Fruit fly (Drosophila melanogaster) whole organism, embryonic: ENCODE results near the gene nst.

Experiments used
- Abd-B ChIP-seq: fragments of 200-800 bp; sonication (Bioruptor generic); optimal IDR thresholded peaks from 2 replicates; lab custom pipeline; 2018; ENCODE audit warnings: missing biosample characterization, mild to moderate bottlenecking, missing genetic modification characterization, moderate library complexity
- Adf1 ChIP-seq: fragments of 200-800 bp; sonication (Bioruptor generic); IDR thresholded peaks from 2 replicates; pipeline ENCODE4 v1.3.6; 2022; ENCODE audit warnings: missing biosample characterization, missing genetic modification characterization
- Atf-2 ChIP-seq: fragments of 200-800 bp; sonication (Bioruptor generic); optimal IDR thresholded peaks from 2 replicates; lab custom pipeline; 2016; ENCODE audit warnings: missing biosample characterization, missing genetic modification characterization
- B-H1 ChIP-seq: fragments of 200-800 bp; sonication (Bioruptor generic); IDR thresholded peaks from 3 replicates; pipeline ENCODE4 v1.3.6; 2022; ENCODE audit warnings: missing biosample characterization, missing genetic modification characterization
- CG10959 ChIP-seq: fragments of 200-800 bp; sonication (Bioruptor generic); IDR thresholded peaks from 2 replicates; pipeline ENCODE4 v1.3.6; 2022; ENCODE audit warnings: missing biosample characterization, missing genetic modification characterization
- CG13424 ChIP-seq: fragments of 200-800 bp; sonication (Bioruptor generic); optimal IDR thresholded peaks from 2 replicates; lab custom pipeline; 2019; ENCODE audit warnings: missing biosample characterization, mild to moderate bottlenecking, missing genetic modification characterization, moderate library complexity
- CG14014 ChIP-seq: fragments of 200-800 bp; sonication (Bioruptor generic); IDR thresholded peaks from 2 replicates; pipeline ENCODE4 v1.3.6; 2022; ENCODE audit warnings: missing biosample characterization, missing genetic modification characterization
- CG15514 ChIP-seq: fragments of 200-800 bp; sonication (Bioruptor generic); optimal IDR thresholded peaks from 3 replicates; lab custom pipeline; 2017; ENCODE audit warnings: missing biosample characterization, missing genetic modification characterization, mild to moderate bottlenecking, moderate library complexity, missing genetic modification reagents
- CG16813 ChIP-seq: fragments of 200-800 bp; sonication (Bioruptor generic); IDR thresholded peaks from 3 replicates; pipeline ENCODE4 v1.3.6; 2022; ENCODE audit warnings: missing biosample characterization, missing genetic modification characterization; ENCODE audit not compliant: partially characterized antibody
- CG17568 ChIP-seq: fragments of 200-800 bp; sonication (Bioruptor generic); optimal IDR thresholded peaks from 2 replicates; lab custom pipeline; 2018; ENCODE audit warnings: missing biosample characterization, mild to moderate bottlenecking, missing genetic modification characterization, moderate library complexity
- CG18764 ChIP-seq: fragments of 200-800 bp; sonication (Bioruptor generic); optimal IDR thresholded peaks from 3 replicates; lab custom pipeline; 2016; ENCODE audit warnings: missing biosample characterization, missing genetic modification characterization
- CG2889 ChIP-seq: fragments of 200-800 bp; sonication (Bioruptor generic); IDR thresholded peaks from 3 replicates; pipeline ENCODE4 v1.3.6; 2022; ENCODE audit warnings: missing biosample characterization, missing genetic modification characterization
- CG30431 ChIP-seq: fragments of 200-800 bp; sonication (Bioruptor generic); optimal IDR thresholded peaks from 2 replicates; lab custom pipeline; 2017; ENCODE audit warnings: missing biosample characterization, missing genetic modification characterization
- CG32767 ChIP-seq: fragments of 200-800 bp; sonication (Bioruptor generic); IDR thresholded peaks from 2 replicates; pipeline ENCODE4 v1.3.6; 2022; ENCODE audit warnings: missing biosample characterization, missing genetic modification characterization
- CG42726 ChIP-seq: fragments of 200-800 bp; sonication (Bioruptor generic); IDR thresholded peaks from 2 replicates; pipeline ENCODE4 v1.3.6; 2022; ENCODE audit warnings: missing biosample characterization, missing genetic modification characterization; ENCODE audit not compliant: partially characterized antibody
- CG4707 ChIP-seq: fragments of 200-800 bp; sonication (Bioruptor generic); optimal IDR thresholded peaks from 2 replicates; lab custom pipeline; 2018; ENCODE audit warnings: missing biosample characterization, mild to moderate bottlenecking, missing genetic modification characterization, moderate library complexity
- CG7271 ChIP-seq: fragments of 200-800 bp; sonication (Bioruptor generic); optimal IDR thresholded peaks from 2 replicates; lab custom pipeline; 2018; ENCODE audit warnings: missing biosample characterization, mild to moderate bottlenecking, missing genetic modification characterization, moderate library complexity
- CG7839 ChIP-seq: fragments of 200-800 bp; sonication (Bioruptor generic); optimal IDR thresholded peaks from 3 replicates; lab custom pipeline; 2018; ENCODE audit warnings: missing biosample characterization, mild to moderate bottlenecking, missing genetic modification characterization, moderate library complexity
- CG8089 ChIP-seq: fragments of 200-800 bp; sonication (Bioruptor generic); optimal IDR thresholded peaks from 3 replicates; lab custom pipeline; 2016; ENCODE audit warnings: missing biosample characterization, missing genetic modification characterization
- CG8281 ChIP-seq: fragments of 200-800 bp; sonication (Bioruptor generic); optimal IDR thresholded peaks from 2 replicates; lab custom pipeline; 2018; ENCODE audit warnings: missing biosample characterization, mild to moderate bottlenecking, missing genetic modification characterization, moderate library complexity
- CG9817 ChIP-seq: fragments of 200-800 bp; sonication (Bioruptor generic); optimal IDR thresholded peaks from 2 replicates; lab custom pipeline; 2018; ENCODE audit warnings: missing biosample characterization, mild to moderate bottlenecking, missing genetic modification characterization, moderate library complexity
- CG9876 ChIP-seq: fragments of 200-800 bp; sonication (Bioruptor generic); optimal IDR thresholded peaks from 2 replicates; lab custom pipeline; 2016; ENCODE audit warnings: missing biosample characterization, missing genetic modification characterization
- Chrac-16 ChIP-seq: fragments of 200-800 bp; sonication (Bioruptor generic); optimal IDR thresholded peaks from 3 replicates; lab custom pipeline; 2016; ENCODE audit warnings: missing biosample characterization, missing genetic modification characterization
- Dfd ChIP-seq, 2 experiments: fragments of >200 bp; optimal IDR thresholded peaks; 2 replicates each; lab custom pipeline; 2017; ENCODE audit warnings: missing biosample characterization in 2 of 2, missing genetic modification characterization in 2 of 2
- Jarid2 ChIP-seq: fragments of 200-800 bp; sonication (Bioruptor generic); optimal IDR thresholded peaks from 3 replicates; lab custom pipeline; 2017; ENCODE audit warnings: mild to moderate bottlenecking, missing biosample characterization, missing genetic modification reagents, missing genetic modification characterization
- Med ChIP-seq: fragments of 200-800 bp; sonication (Bioruptor generic); peaks from one replicate; lab custom pipeline; 2016; ENCODE audit warnings: missing biosample characterization, missing genetic modification characterization, mild to moderate bottlenecking, inconsistent platforms, moderate library complexity
- Mes4 ChIP-seq: fragments of 200-800 bp; sonication (Bioruptor generic); optimal IDR thresholded peaks from 2 replicates; lab custom pipeline; 2016; ENCODE audit warnings: missing biosample characterization, missing genetic modification characterization
- Neu2 ChIP-seq: fragments of 200-800 bp; sonication (Bioruptor generic); optimal IDR thresholded peaks from 3 replicates; lab custom pipeline; 2016; ENCODE audit warnings: missing biosample characterization, missing genetic modification characterization, borderline replicate concordance
- Rfx ChIP-seq: fragments of 200-800 bp; sonication (Bioruptor generic); IDR thresholded peaks from 2 replicates; pipeline ENCODE4 v1.3.6; 2022; ENCODE audit warnings: missing biosample characterization, missing genetic modification characterization
- TFAM ChIP-seq: fragments of 200-800 bp; sonication (Bioruptor generic); optimal IDR thresholded peaks from 2 replicates; lab custom pipeline; 2017; ENCODE audit warnings: missing biosample characterization, missing genetic modification characterization, inconsistent platforms
- ab ChIP-seq: fragments of 200-800 bp; sonication (Bioruptor generic); optimal IDR thresholded peaks from 2 replicates; lab custom pipeline; 2016; ENCODE audit warnings: missing biosample characterization, missing genetic modification characterization
- cas ChIP-seq: fragments of 200-800 bp; sonication (Bioruptor generic); IDR thresholded peaks from 2 replicates; pipeline ENCODE4 v1.3.6; 2022; ENCODE audit warnings: missing biosample characterization, missing genetic modification characterization
- cg ChIP-seq: fragments of 200-800 bp; sonication (Bioruptor generic); optimal IDR thresholded peaks from 3 replicates; lab custom pipeline; 2019; ENCODE audit warnings: missing biosample characterization, mild to moderate bottlenecking, missing genetic modification characterization, moderate library complexity
- chn ChIP-seq: fragments of 200-800 bp; sonication (Bioruptor generic); optimal IDR thresholded peaks from 2 replicates; lab custom pipeline; 2016; ENCODE audit warnings: missing biosample characterization, missing genetic modification characterization
- dm ChIP-seq: fragments of 200-800 bp; sonication (Bioruptor generic); optimal IDR thresholded peaks from 3 replicates; lab custom pipeline; 2016; ENCODE audit warnings: missing biosample characterization, missing genetic modification characterization
- ewg ChIP-seq: fragments of 200-800 bp; sonication (Bioruptor generic); optimal IDR thresholded peaks from 3 replicates; lab custom pipeline; 2017; ENCODE audit warnings: mild to moderate bottlenecking, missing biosample characterization, missing genetic modification reagents, missing genetic modification characterization
- fru ChIP-seq: fragments of >200 bp; optimal IDR thresholded peaks from 2 replicates; lab custom pipeline; 2017
- kah ChIP-seq: fragments of 200-800 bp; sonication (Bioruptor generic); optimal IDR thresholded peaks from 2 replicates; lab custom pipeline; 2018; ENCODE audit warnings: missing biosample characterization, mild to moderate bottlenecking, missing genetic modification characterization
- lbe ChIP-seq: fragments of 200-800 bp; sonication (Bioruptor generic); optimal IDR thresholded peaks from 2 replicates; lab custom pipeline; 2016; ENCODE audit warnings: missing biosample characterization, mild to moderate bottlenecking, missing genetic modification characterization
- oc ChIP-seq: fragments of 200-800 bp; sonication (Bioruptor generic); optimal IDR thresholded peaks from 2 replicates; lab custom pipeline; 2018; ENCODE audit warnings: missing biosample characterization, mild to moderate bottlenecking, missing genetic modification characterization, moderate library complexity
- run ChIP-seq: fragments of 200-800 bp; sonication (Bioruptor generic); optimal IDR thresholded peaks from 3 replicates; lab custom pipeline; 2018; ENCODE audit warnings: missing biosample characterization, mild to moderate bottlenecking, missing genetic modification characterization
- schlank ChIP-seq: fragments of 200-800 bp; sonication (Bioruptor generic); optimal IDR thresholded peaks from 2 replicates; lab custom pipeline; 2018; ENCODE audit warnings: missing biosample characterization, mild to moderate bottlenecking, missing genetic modification characterization
- slp2 ChIP-seq: fragments of 200-800 bp; sonication (Bioruptor generic); optimal IDR thresholded peaks from 2 replicates; lab custom pipeline; 2016; ENCODE audit warnings: missing biosample characterization, missing genetic modification characterization
- sqz ChIP-seq: fragments of 200-800 bp; sonication (Bioruptor generic); optimal IDR thresholded peaks from 3 replicates; lab custom pipeline; 2018; ENCODE audit warnings: missing biosample characterization, mild to moderate bottlenecking, missing genetic modification characterization
- sr ChIP-seq: fragments of 200-800 bp; sonication (Bioruptor generic); IDR thresholded peaks from 3 replicates; pipeline ENCODE4 v1.3.6; 2022; ENCODE audit warnings: missing biosample characterization, missing genetic modification characterization
- stc ChIP-seq: fragments of 200-800 bp; sonication (Bioruptor generic); IDR thresholded peaks from 2 replicates; pipeline ENCODE4 v1.3.6; 2022; ENCODE audit warnings: missing biosample characterization, missing genetic modification characterization
- tna ChIP-seq: fragments of 200-800 bp; sonication (Bioruptor generic); IDR thresholded peaks from 2 replicates; pipeline ENCODE4 v1.3.6; 2022; ENCODE audit warnings: missing biosample characterization, missing genetic modification characterization; ENCODE audit not compliant: partially characterized antibody
- usp ChIP-seq: fragments of >200 bp; optimal IDR thresholded peaks from 2 replicates; lab custom pipeline; 2017; ENCODE audit warnings: missing biosample characterization, missing genetic modification characterization
- wdn ChIP-seq: fragments of 200-800 bp; sonication (Bioruptor generic); IDR thresholded peaks from 2 replicates; pipeline ENCODE4 v1.3.6; 2022; ENCODE audit warnings: missing biosample characterization, missing genetic modification characterization
- yki ChIP-seq: fragments of >200 bp; optimal IDR thresholded peaks from 3 replicates; lab custom pipeline; 2018

Gene nst

DNA sequence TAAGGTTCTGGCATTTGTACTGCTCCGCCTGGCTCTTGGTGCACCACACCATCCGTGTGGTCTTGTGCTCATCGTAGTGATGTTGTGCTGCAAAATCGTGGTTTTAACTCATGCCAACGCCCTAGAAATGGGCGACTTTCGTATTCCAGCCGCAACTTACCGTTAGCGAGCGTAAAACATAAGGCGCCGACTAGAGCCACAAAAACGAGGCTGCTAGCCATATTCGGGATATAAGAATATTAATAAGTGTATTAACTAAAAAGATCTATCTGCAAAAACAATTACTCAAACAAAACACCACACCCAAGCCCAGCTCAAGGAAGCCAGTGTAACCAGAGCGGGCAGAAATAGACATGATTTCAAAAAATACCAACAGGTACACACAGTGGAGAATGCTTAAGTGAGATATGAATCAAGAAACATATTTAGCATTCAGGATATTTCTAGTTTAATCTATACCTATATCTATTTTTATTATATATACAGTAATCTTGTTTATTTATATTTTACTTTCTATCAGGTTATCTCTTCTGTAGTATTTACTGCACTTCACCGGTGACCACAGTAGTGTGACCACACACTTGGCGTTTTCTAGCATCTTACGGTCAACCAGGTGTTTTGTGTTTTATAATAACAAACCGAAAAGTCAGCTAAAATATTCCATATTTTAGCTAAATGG lies 3.6 kb upstream of the nst start, which contains the start of the genes Tsf2 and CG34242 (continued):
- TF ChIP-seq CG32767 (GFP tag; lab: Robert Waterston, UW) (no peak), wdn (GFP tag; lab: Robert Waterston, UW) (peak; percentile 62; the same call in 1 of the 2 replicates), Rfx (GFP tag; lab: Robert Waterston, UW) (peak; percentile 96), ab (no peak), CG30431 (GFP tag; lab: Kevin White, UChicago) (no peak), lbe (GFP tag; lab: Kevin White, UChicago) (peak; percentile 66), cas (peak; percentile 84), CG10959 (peak; percentile 68), Atf-2 (GFP tag; lab: Kevin White, UChicago) (no peak), CG2889 (GFP tag; lab: Robert Waterston, UW) (no peak), stc (GFP tag; lab: Robert Waterston, UW) (peak; percentile 83), sqz (GFP tag; lab: Kevin White, UChicago) (no peak), Dfd (GFP tag; optimal IDR thresholded peaks at IDR 0.05; lab: Kevin White, UChicago) (no peak), ewg (GFP tag; lab: Kevin White, UChicago) (no peak), Mes4 (GFP tag; lab: Kevin White, UChicago) (no peak), CG15514 (GFP tag; lab: Kevin White, UChicago) (peak; percentile 90), slp2 (GFP tag; lab: Kevin White, UChicago) (no peak), CG9876 (GFP tag; lab: Kevin White, UChicago) (no peak), TFAM (GFP tag; lab: Kevin White, UChicago) (no peak), run (tag; lab: Kevin White, UChicago) (no peak), CG4707 (GFP tag; lab: Kevin White, UChicago) (no peak), CG9817 (peak; percentile 58), cg (GFP tag; lab: Kevin White, UChicago) (no peak), CG7271 (tag; lab: Kevin White, UChicago) (peak; percentile 76), fru (lab: Kevin White, UChicago) (no peak), CG17568 (no peak), CG13424 (peak; percentile 8), dm (GFP tag; lab: Kevin White, UChicago) (no peak), yki (no peak), CG18764 (GFP tag; lab: Kevin White, UChicago) (peak; percentile 18), CG7839 (tag; lab: Kevin White, UChicago) (peak; percentile 52), kah (GFP tag; lab: Kevin White, UChicago) (peak; percentile 47), Med (GFP tag; lab: Kevin White, UChicago) (peak; percentile 72), CG14014 (peak; percentile 94), CG8089 (GFP tag; lab: Kevin White, UChicago) (no peak), sr (GFP tag; lab: Robert Waterston, UW) (peak; percentile 27; the same call in 1 of the 3 replicates), Adf1 (GFP tag; lab: Robert Waterston, UW) (no peak), oc (tag; lab: Kevin White, UChicago) (no peak), CG8281 (tag; lab: Kevin White, UChicago) (no peak), Neu2 (no peak), Chrac-16 (GFP tag; lab: Kevin White, UChicago) (no peak), chn (no peak), B-H1 (GFP tag; lab: Robert Waterston, UW) (peak; percentile 54; the same call in 2 of the 3 replicates), schlank (no peak), CG42726 (GFP tag; lab: Robert Waterston, UW) (no peak), usp (GFP tag; lab: Kevin White, UChicago) (no peak), CG16813 (GFP tag; lab: Robert Waterston, UW) (no peak), Jarid2 (no peak), Abd-B (GFP tag; lab: Kevin White, UChicago) (no peak), tna (GFP tag; lab: Robert Waterston, UW) (no peak)
